Worm (Caenorhabditis elegans) whole organism, L1 larva: ENCODE measurements around the gene unc-130.

Source experiments
- C16A3.4 ChIP-seq: fragments of 150-350 bp; optimal IDR thresholded peaks from 2 replicates; lab custom pipeline; 2014; ENCODE audit warnings: missing biosample characterization, missing genetic modification characterization
- F16B12.6 ChIP-seq: fragments of 150-350 bp; optimal IDR thresholded peaks from 2 replicates; lab custom pipeline; 2014; ENCODE audit warnings: missing biosample characterization, missing genetic modification characterization
- Y116A8C.19 ChIP-seq: sonication (generic microtip); optimal IDR thresholded peaks from 2 replicates; lab custom pipeline; 2016; ENCODE audit warnings: missing compliant biosample characterization, missing genetic modification characterization, borderline replicate concordance
- aha-1 ChIP-seq: fragments of 150-350 bp; optimal IDR thresholded peaks from 2 replicates; lab custom pipeline; 2014; ENCODE audit warnings: missing biosample characterization, missing genetic modification characterization
- alr-1 ChIP-seq: fragments of 200-800 bp; sonication (Bioruptor generic); optimal IDR thresholded peaks from 2 replicates; lab custom pipeline; 2018; ENCODE audit warnings: borderline replicate concordance, mild to moderate bottlenecking, missing genetic modification characterization, missing compliant biosample characterization
- ceh-63 ChIP-seq: fragments of 200-800 bp; sonication (Bioruptor generic); optimal IDR thresholded peaks from 2 replicates; lab custom pipeline; 2018; ENCODE audit warnings: mild to moderate bottlenecking, missing genetic modification characterization, missing compliant biosample characterization
- ceh-8 ChIP-seq: fragments of 200-800 bp; sonication (Bioruptor generic); optimal IDR thresholded peaks from 2 replicates; lab custom pipeline; 2018; ENCODE audit warnings: mild to moderate bottlenecking, missing genetic modification characterization, moderate library complexity, missing compliant biosample characterization
- ceh-82 ChIP-seq, 3 experiments: fragments of 150-350 bp in 1 of 3; sonication (generic microtip) in 2 of 3; optimal IDR thresholded peaks; 2 replicates each; lab custom pipeline; 2014 to 2017; ENCODE audit warnings: missing biosample characterization in 3 of 3, missing genetic modification characterization in 3 of 3
- ceh-88 ChIP-seq: fragments of 200-800 bp; sonication (Bioruptor generic); IDR thresholded peaks from 2 replicates; pipeline ENCODE4 v1.3.6; 2022; ENCODE audit warnings: missing genetic modification characterization, missing compliant biosample characterization
- ces-1 ChIP-seq: fragments of 150-350 bp; optimal IDR thresholded peaks from 2 replicates; lab custom pipeline; 2014; ENCODE audit warnings: missing biosample characterization, missing genetic modification reagents, missing genetic modification characterization
- dsc-1 ChIP-seq: sonication (generic microtip); optimal IDR thresholded peaks from 2 replicates; lab custom pipeline; 2016; ENCODE audit warnings: mild to moderate bottlenecking, missing genetic modification characterization, missing compliant biosample characterization
- efl-1 ChIP-seq, 4 experiments: fragments of 150-350 bp; optimal IDR thresholded peaks in 3 of 4; peaks in 1 of 4; 1 replicate in 1 of 4; 2 replicates in 3 of 4; lab custom pipeline; 2014; ENCODE audit warnings: missing biosample characterization in 2 of 4, missing genetic modification characterization in 2 of 4, missing genetic modification reagents in 2 of 4
- egl-13 ChIP-seq: sonication (generic microtip); optimal IDR thresholded peaks from 2 replicates; lab custom pipeline; 2016; ENCODE audit warnings: missing genotype, missing genetic modification reagents, missing genetic modification characterization, missing compliant biosample characterization
- egl-27 ChIP-seq, 2 experiments: fragments of 150-350 bp in 1 of 2; sonication (generic microtip); optimal IDR thresholded peaks; 3 replicates each; lab custom pipeline; 2017 to 2018; ENCODE audit warnings: missing biosample characterization in 2 of 2, missing genetic modification characterization in 2 of 2, missing genetic modification reagents in 2 of 2
- elt-2 ChIP-seq: sonication (generic microtip); optimal IDR thresholded peaks from 2 replicates; lab custom pipeline; 2016; ENCODE audit warnings: missing genetic modification characterization, mild to moderate bottlenecking, inconsistent platforms, missing compliant biosample characterization, missing genetic modification reagents
- elt-3 ChIP-seq, 6 experiments: fragments of 150-350 bp in 1 of 6; sonication (generic microtip); optimal IDR thresholded peaks; 2 replicates each; lab custom pipeline; 2017 to 2018; ENCODE audit warnings: missing biosample characterization in 6 of 6, missing genetic modification characterization in 6 of 6, inconsistent platforms in 1 of 6
- fkh-10 ChIP-seq: sonication (generic microtip); optimal IDR thresholded peaks from 2 replicates; lab custom pipeline; 2017; ENCODE audit warnings: missing biosample characterization, missing genetic modification reagents, missing genetic modification characterization
- fkh-4 ChIP-seq: sonication (generic microtip); optimal IDR thresholded peaks from 2 replicates; lab custom pipeline; 2016; ENCODE audit warnings: missing compliant biosample characterization, missing genetic modification characterization, borderline replicate concordance
- fkh-8 ChIP-seq: sonication (generic microtip); optimal IDR thresholded peaks from 2 replicates; lab custom pipeline; 2016; ENCODE audit warnings: mild to moderate bottlenecking, missing genetic modification characterization, missing compliant biosample characterization
- fos-1 ChIP-seq: fragments of 150-350 bp; optimal IDR thresholded peaks from 2 replicates; lab custom pipeline; 2014; ENCODE audit warnings: missing biosample characterization, missing genetic modification characterization
- irx-1 ChIP-seq: sonication (generic microtip); optimal IDR thresholded peaks from 2 replicates; lab custom pipeline; 2016; ENCODE audit warnings: missing genetic modification characterization, missing compliant biosample characterization
- lin-15B ChIP-seq: fragments of 150-350 bp; sonication (generic microtip); optimal IDR thresholded peaks from 3 replicates; lab custom pipeline; 2014; ENCODE audit warnings: missing biosample characterization, missing genetic modification characterization
- lin-35 ChIP-seq, 2 experiments: fragments of 150-350 bp; optimal IDR thresholded peaks; 2 replicates each; lab custom pipeline; 2014; ENCODE audit warnings: missing biosample characterization in 2 of 2, missing genetic modification characterization in 2 of 2, missing genetic modification reagents in 2 of 2
- mab-9 ChIP-seq: fragments of 200-800 bp; sonication (Bioruptor generic); IDR thresholded peaks from 2 replicates; pipeline ENCODE4 v1.3.6; 2022; ENCODE audit warnings: missing genetic modification reagents, missing genetic modification characterization, missing compliant biosample characterization
- mdl-1 ChIP-seq, 2 experiments: fragments of 150-350 bp; optimal IDR thresholded peaks; 2 replicates each; lab custom pipeline; 2014 to 2017; ENCODE audit warnings: missing biosample characterization in 2 of 2, missing genetic modification characterization in 2 of 2, inconsistent platforms in 1 of 2
- mef-2 ChIP-seq: fragments of 150-350 bp; optimal IDR thresholded peaks from 2 replicates; lab custom pipeline; 2014; ENCODE audit warnings: missing biosample characterization, missing genetic modification characterization
- mep-1 ChIP-seq: fragments of 150-350 bp; optimal IDR thresholded peaks from 2 replicates; lab custom pipeline; 2014; ENCODE audit warnings: missing biosample characterization, missing genetic modification characterization
- nhr-20 ChIP-seq: sonication (generic microtip); optimal IDR thresholded peaks from 2 replicates; lab custom pipeline; 2016; ENCODE audit warnings: mild to moderate bottlenecking, missing genetic modification characterization, missing compliant biosample characterization
- nhr-28 ChIP-seq: fragments of 150-350 bp; optimal IDR thresholded peaks from 2 replicates; lab custom pipeline; 2014; ENCODE audit warnings: missing biosample characterization, missing genetic modification characterization
- nhr-47 ChIP-seq: sonication (generic microtip); optimal IDR thresholded peaks from 2 replicates; lab custom pipeline; 2016; ENCODE audit warnings: mild to moderate bottlenecking, missing genetic modification characterization, moderate library complexity, missing compliant biosample characterization
- nhr-84 ChIP-seq: sonication (generic microtip); optimal IDR thresholded peaks from 2 replicates; lab custom pipeline; 2017; ENCODE audit warnings: missing biosample characterization, missing genetic modification characterization
- pax-3 ChIP-seq: fragments of 200-800 bp; sonication (Bioruptor generic); optimal IDR thresholded peaks from 2 replicates; lab custom pipeline; 2018; ENCODE audit warnings: mild to moderate bottlenecking, missing genetic modification characterization, moderate library complexity, missing compliant biosample characterization
- pqm-1 ChIP-seq: sonication (generic microtip); optimal IDR thresholded peaks from 3 replicates; lab custom pipeline; 2017; ENCODE audit warnings: missing biosample characterization, missing genetic modification characterization
- skn-1 ChIP-seq: fragments of 150-350 bp; optimal IDR thresholded peaks from 2 replicates; lab custom pipeline; 2014; ENCODE audit warnings: missing biosample characterization, missing genetic modification characterization
- snu-23 ChIP-seq: sonication (generic microtip); optimal IDR thresholded peaks from 2 replicates; lab custom pipeline; 2016; ENCODE audit warnings: missing genetic modification characterization, missing compliant biosample characterization
- sox-4 ChIP-seq: sonication (generic microtip); optimal IDR thresholded peaks from 2 replicates; lab custom pipeline; 2016; ENCODE audit warnings: missing genetic modification characterization, missing compliant biosample characterization
- sptf-1 ChIP-seq: fragments of 150-350 bp; optimal IDR thresholded peaks from 2 replicates; lab custom pipeline; 2014; ENCODE audit warnings: missing biosample characterization, missing genetic modification characterization
- tlp-1 ChIP-seq: fragments of 150-350 bp; optimal IDR thresholded peaks from 2 replicates; lab custom pipeline; 2014; ENCODE audit warnings: missing biosample characterization, missing genetic modification characterization
- unc-130 ChIP-seq: fragments of 150-350 bp; optimal IDR thresholded peaks from 2 replicates; lab custom pipeline; 2017; ENCODE audit warnings: missing biosample characterization, missing genetic modification characterization, inconsistent platforms
- unc-86 ChIP-seq: sonication (generic microtip); optimal IDR thresholded peaks from 2 replicates; lab custom pipeline; 2016; ENCODE audit warnings: missing genetic modification characterization, missing compliant biosample characterization
- unc-98 ChIP-seq: fragments of 200-800 bp; sonication (Bioruptor generic); IDR thresholded peaks from 2 replicates; pipeline ENCODE4 v1.3.6; 2022; ENCODE audit warnings: missing genetic modification characterization, missing compliant biosample characterization
- ztf-11 ChIP-seq, 2 experiments: sonication (generic microtip); optimal IDR thresholded peaks; 2 replicates each; lab custom pipeline; 2016 to 2017; ENCODE audit warnings: missing genetic modification characterization in 2 of 2, missing biosample characterization in 1 of 2, missing compliant biosample characterization in 1 of 2

unc-130 gene

DNA sequence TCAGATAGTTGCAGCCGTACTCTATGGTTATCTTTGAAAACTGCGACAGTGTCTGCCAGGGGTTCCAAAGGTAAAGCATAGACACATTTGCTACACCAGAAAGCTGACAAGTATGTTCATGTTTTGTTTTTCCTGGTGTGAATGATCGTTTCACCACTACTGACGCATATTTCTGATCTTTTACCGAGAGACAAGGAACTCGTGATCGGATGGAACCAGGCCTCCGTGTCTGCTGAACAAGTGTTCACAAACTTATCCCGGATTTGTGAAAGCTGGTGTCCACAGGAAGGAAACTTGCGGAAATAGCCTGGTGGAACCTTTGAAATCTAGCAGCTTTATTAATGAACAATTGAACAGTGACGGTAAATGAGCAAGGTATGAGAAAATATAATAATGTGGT is 22.0 kb upstream of the unc-130 start:
- TF ChIP-seq ceh-8 (GFP tag; lab: Kevin White, UChicago) (no peak), fkh-8 (tag; lab: Kevin White, UChicago) (no peak), pqm-1 (tag; lab: Kevin White, UChicago) (no peak), F16B12.6 (tag; lab: Kevin White, UChicago) (no peak), ztf-11 (tag; optimal IDR thresholded peaks at IDR 0.05; lab: Kevin White, UChicago) (no peak)

DNA sequence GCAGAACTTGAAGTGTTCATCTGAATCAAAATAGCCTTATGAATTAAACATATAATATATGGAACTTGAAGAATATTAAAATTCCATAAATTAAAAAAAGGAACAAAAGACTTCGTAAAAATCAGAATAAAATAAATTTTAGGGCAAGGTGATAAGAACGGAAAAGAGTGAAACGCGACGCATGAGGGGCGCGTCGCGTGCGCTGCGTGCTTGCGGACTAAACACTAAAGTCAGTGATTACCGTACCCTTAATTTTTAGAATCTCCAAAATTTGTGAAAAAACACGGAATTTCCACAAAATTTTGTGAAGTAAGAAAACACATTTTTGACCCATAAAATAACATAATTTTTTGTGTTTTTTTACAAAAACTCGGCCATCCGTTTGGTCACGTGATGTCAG is 20.6 kb upstream of the unc-130 start, which contains the start of gene T05B9.1:
Gene T05B9.1, minus strand, starts transcription at position 20 of the 400 bp plus-strand sequence.
- TF ChIP-seq F16B12.6 (tag; lab: Kevin White, UChicago) (no peak), fkh-10 (GFP tag; lab: Kevin White, UChicago) (no peak), ceh-63 (GFP tag; lab: Kevin White, UChicago) (no peak), ces-1 (GFP tag; lab: Kevin White, UChicago) (no peak), elt-2 (tag; lab: Kevin White, UChicago) (no peak), ceh-82 (tag; optimal IDR thresholded peaks at IDR 0.05; lab: Kevin White, UChicago) (no peak), sox-4 (tag; lab: Kevin White, UChicago) (no peak), mab-9 (GFP tag; lab: Robert Waterston, UW) (no peak), ceh-88 (GFP tag; lab: Robert Waterston, UW) (no peak), C16A3.4 (tag; lab: Kevin White, UChicago) (no peak), mef-2 (tag; lab: Kevin White, UChicago) (no peak), efl-1 (optimal IDR thresholded peaks at IDR 0.05; lab: Kevin White, UChicago) (no peak), efl-1 (GFP tag; optimal IDR thresholded peaks at IDR 0.05 in 1 of 2; lab: Kevin White, UChicago) (no peak), nhr-47 (no peak)

- TF ChIP-seq fos-1 (tag; lab: Kevin White, UChicago) (no peak), lin-35 (GFP tag; optimal IDR thresholded peaks at IDR 0.05; lab: Kevin White, UChicago) (no peak), fkh-4 (no peak), nhr-28 (no peak), dsc-1 (no peak), nhr-84 (tag; lab: Kevin White, UChicago) (no peak), Y116A8C.19 (tag; lab: Kevin White, UChicago) (no peak), mab-9 (GFP tag; lab: Robert Waterston, UW) (no peak), pax-3 (tag; lab: Kevin White, UChicago) (no peak), ces-1 (GFP tag; lab: Kevin White, UChicago) (no peak)
- TF ChIP-seq, all 84 proteins: peak for 0
Measured at ce11 chrII:11268822-11269221, 12.9 kb upstream of the unc-130 start, which contains the start of gene cut-1. TSS of gene cut-1 (plus strand) at chrII:11269122.

- no peak for TF ChIP-seq tlp-1 (tag; lab: Kevin White, UChicago)
- TF ChIP-seq elt-3 (tag; optimal IDR thresholded peaks at IDR 0.05; lab: Kevin White, UChicago) = no peak
- no peak for TF ChIP-seq fos-1 (tag; lab: Kevin White, UChicago)
- TF ChIP-seq ceh-82 (tag; optimal IDR thresholded peaks at IDR 0.05; lab: Kevin White, UChicago) = no peak
- no peak for TF ChIP-seq fkh-10 (GFP tag; lab: Kevin White, UChicago)
- no peak for TF ChIP-seq mep-1 (tag; lab: Kevin White, UChicago)
- TF ChIP-seq snu-23 (GFP tag; lab: Kevin White, UChicago) = no peak
- no peak for TF ChIP-seq unc-98 (GFP tag; lab: Robert Waterston, UW)
- TF ChIP-seq efl-1 (optimal IDR thresholded peaks at IDR 0.05; lab: Kevin White, UChicago) = no peak
- TF ChIP-seq efl-1 (GFP tag; optimal IDR thresholded peaks at IDR 0.05 in 1 of 2; lab: Kevin White, UChicago) = no peak
- TF ChIP-seq pqm-1 (tag; lab: Kevin White, UChicago) = no peak
- no peak for TF ChIP-seq mdl-1 (tag; optimal IDR thresholded peaks at IDR 0.05; lab: Kevin White, UChicago)
- no peak for TF ChIP-seq lin-35 (GFP tag; optimal IDR thresholded peaks at IDR 0.05; lab: Kevin White, UChicago)
- TF ChIP-seq egl-13 (tag; lab: Kevin White, UChicago) = no peak
- TF ChIP-seq, all 84 proteins: peak for 0
Measured at ce11 chrII:11270829-11271228, 10.9 kb upstream of the unc-130 start.

ce11 chrII:11274876-11275275 is 6.9 kb upstream of the unc-130 start:
- TF ChIP-seq egl-27 (tag; optimal IDR thresholded peaks at IDR 0.05; lab: Kevin White, UChicago) (no peak), C16A3.4 (tag; lab: Kevin White, UChicago) (no peak), irx-1 (tag; lab: Kevin White, UChicago) (no peak), tlp-1 (tag; lab: Kevin White, UChicago) (no peak), nhr-20 (tag; lab: Kevin White, UChicago) (no peak), ces-1 (GFP tag; lab: Kevin White, UChicago) (no peak), mef-2 (tag; lab: Kevin White, UChicago) (no peak), aha-1 (tag; lab: Kevin White, UChicago) (no peak), sptf-1 (tag; lab: Kevin White, UChicago) (no peak), lin-15B (tag; lab: Kevin White, UChicago) (no peak), nhr-84 (tag; lab: Kevin White, UChicago) (no peak), unc-86 (no peak), unc-130 (tag; lab: Kevin White, UChicago) (no peak), dsc-1 (no peak), skn-1 (tag; lab: Kevin White, UChicago) (no peak), ceh-8 (GFP tag; lab: Kevin White, UChicago) (no peak), alr-1 (tag; lab: Kevin White, UChicago) (no peak), mab-9 (GFP tag; lab: Robert Waterston, UW) (no peak)
